Fruit fly (Drosophila melanogaster): Measurements from ENCODE around the gene CG43732.

The CG43732 gene

dm6 chr3R:18990514-18990913, 40.5 kb downstream of the CG43732 start (continued):
- TF ChIP-seq HLH4C (GFP tag; IDR thresholded peaks at IDR 0.05; ENCODE audit: partially characterized antibody) (no peak), CG6683 (GFP tag; optimal IDR thresholded peaks at IDR 0.05) (no peak), BEAF-32 (GFP tag; optimal IDR thresholded peaks at IDR 0.05) (no peak), CG5180 (GFP tag; optimal IDR thresholded peaks at IDR 0.05) (no peak), oc (tag; optimal IDR thresholded peaks at IDR 0.05) (no peak), Neu2 (GFP tag; optimal IDR thresholded peaks at IDR 0.05; ENCODE audit: borderline replicate concordance) (no peak), Hand (GFP tag; optimal IDR thresholded peaks at IDR 0.05) (no peak), en (GFP tag; optimal IDR thresholded peaks at IDR 0.05) (no peak), Kr (GFP tag; optimal IDR thresholded peaks at IDR 0.05) (no peak), Trl (optimal IDR thresholded peaks at IDR 0.05) (no peak), Trl (GFP tag; optimal IDR thresholded peaks at IDR 0.05) (no peak), Deaf1 (tag; optimal IDR thresholded peaks at IDR 0.05) (no peak), Abd-B (GFP tag; optimal IDR thresholded peaks at IDR 0.05) (no peak), Ssrp (tag; optimal IDR thresholded peaks at IDR 0.05) (peak; percentile 10), CG5245 (GFP tag; optimal IDR thresholded peaks at IDR 0.05) (no peak), CG11504 (tag; optimal IDR thresholded peaks at IDR 0.05) (peak; percentile 28), H2.0 (GFP tag; IDR thresholded peaks at IDR 0.05) (no peak), sd (tag; optimal IDR thresholded peaks at IDR 0.05) (no peak), Oaz (GFP tag; IDR thresholded peaks at IDR 0.05) (no peak), salm (tag; optimal IDR thresholded peaks at IDR 0.05) (no peak), exex (tag; optimal IDR thresholded peaks at IDR 0.05) (no peak), dm (GFP tag; optimal IDR thresholded peaks at IDR 0.05) (no peak), CG10321 (GFP tag; IDR thresholded peaks at IDR 0.05) (no peak), CG16815 (GFP tag; optimal IDR thresholded peaks at IDR 0.05) (no peak), tna (GFP tag; IDR thresholded peaks at IDR 0.05; ENCODE audit: partially characterized antibody) (no peak), Sry-β (GFP tag; optimal IDR thresholded peaks at IDR 0.05) (no peak), Camta (GFP tag; optimal IDR thresholded peaks at IDR 0.05) (no peak), sens (GFP tag) (peak; percentile 78), CG17829 (tag; optimal IDR thresholded peaks at IDR 0.05) (no peak), lmd (GFP tag; IDR thresholded peaks at IDR 0.05) (no peak), chm (GFP tag; IDR thresholded peaks at IDR 0.05) (no peak), CG6175 (GFP tag; IDR thresholded peaks at IDR 0.05) (no peak), CG8478 (optimal IDR thresholded peaks at IDR 0.05) (no peak), Six4 (GFP tag; optimal IDR thresholded peaks at IDR 0.05) (no peak), Bgb (GFP tag; IDR thresholded peaks at IDR 0.05; ENCODE audit: partially characterized antibody) (no peak), yki (optimal IDR thresholded peaks at IDR 0.05) (no peak), nmo (GFP tag; optimal IDR thresholded peaks at IDR 0.05) (peak; percentile 24), Rfx (GFP tag; IDR thresholded peaks at IDR 0.05) (no peak), Doc2 (GFP tag; IDR thresholded peaks at IDR 0.05) (no peak), ssp (GFP tag; IDR thresholded peaks at IDR 0.05) (no peak), gcm2 (GFP tag; optimal IDR thresholded peaks at IDR 0.05) (no peak), Gug (GFP tag; IDR thresholded peaks at IDR 0.05) (no peak), Sox100B (GFP tag; optimal IDR thresholded peaks at IDR 0.05) (no peak), sqz (GFP tag; optimal IDR thresholded peaks at IDR 0.05) (no peak), tap (tag; optimal IDR thresholded peaks at IDR 0.05) (no peak), Drgx (GFP tag; IDR thresholded peaks at IDR 0.05) (no peak), CG12155 (GFP tag; optimal IDR thresholded peaks at IDR 0.05) (no peak), CG14667 (GFP tag; IDR thresholded peaks at IDR 0.05) (no peak), Xrp1 (GFP tag; IDR thresholded peaks at IDR 0.05) (peak; percentile 62; the same call in 1 of the 2 replicates), chinmo (GFP tag; IDR thresholded peaks at IDR 0.05; ENCODE audit: partially characterized antibody) (no peak), Max (GFP tag; optimal IDR thresholded peaks at IDR 0.05) (no peak), Elba2 (GFP tag; optimal IDR thresholded peaks at IDR 0.05) (no peak), Stat92E (GFP tag; optimal IDR thresholded peaks at IDR 0.05) (no peak)
